Worm (Caenorhabditis elegans) whole organism, L4/young adult: ENCODE results near the gene Y67D8B.5.

Experiments
- W03F9.2 ChIP-seq: fragments of 150-350 bp; optimal IDR thresholded peaks from 2 replicates; lab custom pipeline; 2014; ENCODE audit warnings: missing biosample characterization, missing genetic modification characterization
- dao-5 ChIP-seq: sonication (generic microtip); optimal IDR thresholded peaks from 2 replicates; lab custom pipeline; 2016; ENCODE audit warnings: missing genotype, missing genetic modification characterization, moderate library complexity, missing compliant biosample characterization

DNA sequence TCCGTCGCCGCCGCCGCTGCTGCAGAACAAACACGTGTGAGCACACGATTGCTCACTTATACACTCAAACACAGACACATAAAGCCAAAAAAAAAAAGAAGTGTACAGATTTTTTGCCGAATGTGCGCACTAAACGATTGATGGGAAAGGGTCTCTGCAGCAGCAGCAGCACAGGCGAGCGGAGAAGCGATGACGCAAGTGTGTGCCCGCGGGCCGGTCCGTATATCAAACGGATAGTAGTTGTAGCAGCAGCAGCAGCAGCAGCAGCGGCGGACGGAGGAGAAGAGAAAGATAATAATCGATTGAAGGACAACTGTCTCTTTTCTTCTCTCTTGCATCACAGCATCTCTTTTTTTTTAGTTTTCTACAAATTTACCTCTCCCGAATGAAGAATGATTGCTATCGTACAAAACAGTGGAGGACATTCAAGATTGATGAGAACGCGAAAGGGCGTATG, 31.3 kb downstream of the Y67D8B.5 start:
- TF ChIP-seq W03F9.2 (tag; lab: Kevin White, UChicago): no peak
- TF ChIP-seq dao-5 (tag; lab: Kevin White, UChicago): no peak
